Worm (Caenorhabditis elegans) whole organism, L4 larva: ENCODE data around the gene unc-27.

Experiments
- F26F4.8 ChIP-seq: fragments of 200-800 bp; sonication (Bioruptor generic); conservative IDR thresholded peaks from 2 replicates; pipeline ENCODE4 v1.3.6; 2022; ENCODE audit warnings: missing genetic modification characterization, missing compliant biosample characterization
- F37D6.2 ChIP-seq: sonication (generic microtip); optimal IDR thresholded peaks from 2 replicates; lab custom pipeline; 2016; ENCODE audit warnings: mild to moderate bottlenecking, missing genetic modification characterization, missing compliant biosample characterization
- F44E2.7 ChIP-seq: fragments of 200-800 bp; sonication (Bioruptor generic); IDR thresholded peaks from 2 replicates; pipeline ENCODE4 v2.1.2; 2022; ENCODE audit warnings: missing genetic modification characterization, missing compliant biosample characterization
- T26A8.4 ChIP-seq: fragments of 200-800 bp; sonication (Bioruptor generic); IDR thresholded peaks from 2 replicates; pipeline ENCODE4 v1.3.6; 2022; ENCODE audit warnings: missing genetic modification characterization, missing compliant biosample characterization
- Y105C5A.15 ChIP-seq: fragments of 200-800 bp; sonication (Bioruptor generic); IDR thresholded peaks from 2 replicates; pipeline ENCODE4 v1.3.6; 2022; ENCODE audit warnings: missing genetic modification characterization, missing compliant biosample characterization
- Y75B8A.6 ChIP-seq: fragments of 200-800 bp; sonication (Bioruptor generic); IDR thresholded peaks from 2 replicates; pipeline ENCODE4 v1.3.6; 2022; ENCODE audit warnings: missing genetic modification reagents, missing genetic modification characterization, missing compliant biosample characterization
- ZK337.2 ChIP-seq: fragments of 200-800 bp; sonication (Bioruptor generic); IDR thresholded peaks from 2 replicates; pipeline ENCODE4 v1.3.6; 2022; ENCODE audit warnings: missing genetic modification reagents, missing genetic modification characterization, missing compliant biosample characterization
- aly-2 ChIP-seq: sonication (generic microtip); optimal IDR thresholded peaks from 2 replicates; lab custom pipeline; 2018; ENCODE audit warnings: missing biosample characterization, missing genetic modification characterization
- ama-1 ChIP-seq: fragments of 150-350 bp; optimal IDR thresholded peaks from 2 replicates; lab custom pipeline; 2014; ENCODE audit warnings: inconsistent platforms, mixed read lengths
- attf-4 ChIP-seq: sonication (generic microtip); optimal IDR thresholded peaks from 3 replicates; lab custom pipeline; 2017; ENCODE audit warnings: missing biosample characterization, missing genetic modification characterization
- ceh-20 ChIP-seq: fragments of 200-800 bp; sonication (Bioruptor generic); IDR thresholded peaks from 2 replicates; pipeline ENCODE4 v1.3.6; 2022; ENCODE audit warnings: missing genetic modification reagents, missing genetic modification characterization, missing compliant biosample characterization
- ceh-62 ChIP-seq: sonication (generic microtip); optimal IDR thresholded peaks from 2 replicates; lab custom pipeline; 2017; ENCODE audit warnings: missing biosample characterization, missing genetic modification characterization
- ces-1 ChIP-seq: fragments of 150-350 bp; sonication (generic microtip); optimal IDR thresholded peaks from 4 replicates; lab custom pipeline; 2014; ENCODE audit warnings: missing biosample characterization, missing genetic modification reagents, missing genetic modification characterization
- ctbp-1 ChIP-seq: fragments of 200-800 bp; sonication (Bioruptor generic); IDR thresholded peaks from 2 replicates; pipeline ENCODE4 v1.3.6; 2022; ENCODE audit warnings: missing genetic modification reagents, missing genetic modification characterization, missing compliant biosample characterization
- dmd-6 ChIP-seq: fragments of 200-800 bp; sonication (Bioruptor generic); IDR thresholded peaks from 2 replicates; pipeline ENCODE4 v1.3.6; 2022; ENCODE audit warnings: missing genetic modification reagents, missing genetic modification characterization, missing compliant biosample characterization
- dmd-8 ChIP-seq: fragments of 200-800 bp; sonication (Bioruptor generic); IDR thresholded peaks from 2 replicates; pipeline ENCODE4 v1.3.6; 2022; ENCODE audit warnings: missing genetic modification characterization, missing compliant biosample characterization
- dmd-9 ChIP-seq: fragments of 200-800 bp; sonication (Bioruptor generic); IDR thresholded peaks from 2 replicates; pipeline ENCODE4 v1.3.6; 2022; ENCODE audit warnings: missing genetic modification reagents, missing genetic modification characterization, missing compliant biosample characterization
- duxl-1 ChIP-seq: sonication (generic microtip); optimal IDR thresholded peaks from 2 replicates; lab custom pipeline; 2016; ENCODE audit warnings: mild to moderate bottlenecking, missing genetic modification characterization, moderate library complexity, missing compliant biosample characterization; ENCODE audit not compliant: poor library complexity
- egl-43 ChIP-seq: fragments of 200-800 bp; sonication (Bioruptor generic); IDR thresholded peaks from 2 replicates; pipeline ENCODE4 v1.3.6; 2022; ENCODE audit warnings: missing genetic modification reagents, missing genetic modification characterization, missing compliant biosample characterization
- gei-8 ChIP-seq: fragments of 200-800 bp; sonication (Bioruptor generic); optimal IDR thresholded peaks from 2 replicates; lab custom pipeline; 2018; ENCODE audit warnings: mild to moderate bottlenecking, missing genetic modification characterization, missing compliant biosample characterization
- hlh-11 ChIP-seq: fragments of 200-800 bp; sonication (Bioruptor generic); optimal IDR thresholded peaks from 2 replicates; lab custom pipeline; 2018; ENCODE audit warnings: mild to moderate bottlenecking, missing genetic modification characterization, missing compliant biosample characterization
- hlh-30 ChIP-seq: sonication (generic microtip); optimal IDR thresholded peaks from 2 replicates; lab custom pipeline; 2017; ENCODE audit warnings: antibody characterized with exemption, mild to moderate bottlenecking, missing genetic modification characterization, missing compliant biosample characterization; ENCODE audit not compliant: insufficient read depth
- lin-13 ChIP-seq: fragments of 150-350 bp; optimal IDR thresholded peaks from 2 replicates; lab custom pipeline; 2014; ENCODE audit warnings: missing biosample characterization, missing genetic modification reagents, missing genetic modification characterization
- lin-15B ChIP-seq: fragments of 150-350 bp; sonication (generic microtip); optimal IDR thresholded peaks from 3 replicates; lab custom pipeline; 2014; ENCODE audit warnings: missing biosample characterization, missing genetic modification characterization
- lin-29 ChIP-seq: fragments of 200-800 bp; sonication (Bioruptor generic); IDR thresholded peaks from 2 replicates; pipeline ENCODE4 v1.3.6; 2022; ENCODE audit warnings: missing genetic modification reagents, missing genetic modification characterization, missing compliant biosample characterization
- lin-39 ChIP-seq: fragments of 150-350 bp; optimal IDR thresholded peaks from 2 replicates; lab custom pipeline; 2014; ENCODE audit warnings: missing biosample characterization, missing genetic modification reagents, missing genetic modification characterization
- lsy-2 ChIP-seq, 2 experiments: fragments of 150-350 bp in 1 of 2; sonication (generic microtip) in 1 of 2; optimal IDR thresholded peaks; 2 replicates each; lab custom pipeline; 2014 to 2017; ENCODE audit warnings: missing biosample characterization in 2 of 2, missing genetic modification characterization in 2 of 2
- mdl-1 ChIP-seq, 2 experiments: fragments of 150-350 bp in 1 of 2; sonication (generic microtip) in 1 of 2; optimal IDR thresholded peaks; 2 replicates each; lab custom pipeline; 2014 to 2017; ENCODE audit warnings: missing biosample characterization in 2 of 2, missing genetic modification characterization in 2 of 2
- mdt-29 ChIP-seq: fragments of 200-800 bp; sonication (Bioruptor generic); IDR thresholded peaks from 2 replicates; pipeline ENCODE4 v1.3.6; 2022; ENCODE audit warnings: missing genetic modification reagents, missing genetic modification characterization, missing compliant biosample characterization
- nhr-10 ChIP-seq: fragments of 150-350 bp; optimal IDR thresholded peaks from 2 replicates; lab custom pipeline; 2014; ENCODE audit warnings: missing biosample characterization, missing genetic modification characterization
- nhr-111 ChIP-seq: fragments of 200-800 bp; sonication (Bioruptor generic); optimal IDR thresholded peaks from 2 replicates; lab custom pipeline; 2018; ENCODE audit warnings: mild to moderate bottlenecking, missing genetic modification characterization, missing compliant biosample characterization
- nhr-41 ChIP-seq: fragments of 200-800 bp; sonication (Bioruptor generic); IDR thresholded peaks from 2 replicates; pipeline ENCODE4 v1.3.6; 2022; ENCODE audit warnings: missing genetic modification reagents, missing genetic modification characterization, missing compliant biosample characterization
- nhr-42 ChIP-seq: fragments of 200-800 bp; sonication (Bioruptor generic); IDR thresholded peaks from 2 replicates; pipeline ENCODE4 v1.3.6; 2022; ENCODE audit warnings: missing genetic modification characterization, missing compliant biosample characterization
- saeg-2 ChIP-seq: fragments of 200-800 bp; sonication (Bioruptor generic); IDR thresholded peaks from 2 replicates; pipeline ENCODE4 v1.3.6; 2022; ENCODE audit warnings: missing genetic modification reagents, missing genetic modification characterization, missing compliant biosample characterization
- sdz-12 ChIP-seq: fragments of 200-800 bp; sonication (Bioruptor generic); optimal IDR thresholded peaks from 2 replicates; lab custom pipeline; 2018; ENCODE audit warnings: mild to moderate bottlenecking, missing genetic modification characterization, missing compliant biosample characterization
- set-16 ChIP-seq: fragments of 200-800 bp; sonication (Bioruptor generic); IDR thresholded peaks from 2 replicates; pipeline ENCODE4 v1.3.6; 2022; ENCODE audit warnings: missing genetic modification reagents, missing genetic modification characterization, missing compliant biosample characterization
- snpc-1.2 ChIP-seq: fragments of 200-800 bp; sonication (Bioruptor generic); IDR thresholded peaks from 2 replicates; pipeline ENCODE4 v1.3.6; 2022; ENCODE audit warnings: missing genetic modification reagents, missing genetic modification characterization, missing compliant biosample characterization
- snpc-4 ChIP-seq: fragments of 150-350 bp; optimal IDR thresholded peaks from 2 replicates; lab custom pipeline; 2014; ENCODE audit warnings: missing biosample characterization, missing genetic modification characterization
- unc-130 ChIP-seq: sonication (generic microtip); optimal IDR thresholded peaks from 2 replicates; lab custom pipeline; 2016; ENCODE audit warnings: missing genetic modification reagents, missing genetic modification characterization, missing compliant biosample characterization
- unc-39 ChIP-seq: sonication (generic microtip); optimal IDR thresholded peaks from 2 replicates; lab custom pipeline; 2017; ENCODE audit warnings: missing biosample characterization, missing genetic modification characterization
- unc-62 ChIP-seq, 3 experiments: fragments of 150-350 bp in 1 of 3; sonication (generic microtip); optimal IDR thresholded peaks in 2 of 3; peaks in 1 of 3; 1 replicate in 1 of 3; 2 replicates in 2 of 3; lab custom pipeline; 2014 to 2017; ENCODE audit warnings: missing biosample characterization in 3 of 3, missing genetic modification characterization in 3 of 3, missing genetic modification reagents in 3 of 3, missing genotype in 1 of 3
- zag-1 ChIP-seq: fragments of 150-350 bp; optimal IDR thresholded peaks from 2 replicates; lab custom pipeline; 2014; ENCODE audit warnings: missing biosample characterization, missing genetic modification characterization
- zfp-3 ChIP-seq: fragments of 200-800 bp; sonication (Bioruptor generic); conservative IDR thresholded peaks from 2 replicates; pipeline ENCODE4 v1.3.6; 2022; ENCODE audit warnings: missing genetic modification reagents, missing genetic modification characterization, missing compliant biosample characterization
- ztf-11 ChIP-seq: fragments of 150-350 bp; optimal IDR thresholded peaks from 2 replicates; lab custom pipeline; 2014; ENCODE audit warnings: missing biosample characterization, missing genetic modification characterization

Gene unc-27

ce11 chrX:8806070-8806799 lies 17.0 kb downstream of the unc-27 start, which contains the start of gene R04E5.8 (continued):
- TF ChIP-seq mdt-29 (no peak), ctbp-1 (GFP tag; lab: Robert Waterston, UW) (peak; percentile 77), lsy-2 (tag; optimal IDR thresholded peaks at IDR 0.05; lab: Kevin White, UChicago) (peak in 1 of 2 experiments; percentile 38), dmd-6 (GFP tag; lab: Robert Waterston, UW) (0 out of 2 replicates have a peak, but pooled peaks have one; percentile 14), set-16 (GFP tag; lab: Robert Waterston, UW) (peak; percentile 93), F37D6.2 (tag; lab: Kevin White, UChicago) (peak; percentile 38)

ce11 chrX:8808740-8809139 lies 19.5 kb downstream of the unc-27 start:
- TF ChIP-seq F26F4.8, result no peak
- no peak for TF ChIP-seq ceh-62 (tag; lab: Kevin White, UChicago)
- no peak for TF ChIP-seq attf-4 (tag; lab: Kevin White, UChicago)
- TF ChIP-seq ceh-20, result 0 out of 2 replicates have a peak, but pooled peaks have one; percentile 16
- TF ChIP-seq aly-2 (tag; lab: Kevin White, UChicago), result no peak
- no peak for TF ChIP-seq ztf-11 (tag; lab: Kevin White, UChicago)
- TF ChIP-seq hlh-30 (tag; lab: Kevin White, UChicago), result no peak
- peak in 1 of 2 experiments; percentile 97 for TF ChIP-seq unc-62 (GFP tag; optimal IDR thresholded peaks at IDR 0.05 in 1 of 2; lab: Kevin White, UChicago)
- TF ChIP-seq unc-62 (tag; optimal IDR thresholded peaks at IDR 0.05; lab: Kevin White, UChicago), result no peak
- no peak for TF ChIP-seq Y75B8A.6 (GFP tag; lab: Robert Waterston, UW)
- no peak for TF ChIP-seq saeg-2

ce11 chrX:8810908-8811307 lies 21.7 kb downstream of the unc-27 start, which contains the start of gene R04E5.9:
Gene R04E5.9 (minus strand): TSS chrX:8811142.
- TF ChIP-seq attf-4 (tag; lab: Kevin White, UChicago), result no peak
- TF ChIP-seq gei-8 (GFP tag; lab: Kevin White, UChicago), result peak; percentile 31
- no peak for TF ChIP-seq dmd-9 (GFP tag; lab: Robert Waterston, UW)
- TF ChIP-seq lsy-2 (tag; optimal IDR thresholded peaks at IDR 0.05; lab: Kevin White, UChicago), result peak; percentile 70 to 84
- peak; percentile 78 for TF ChIP-seq T26A8.4 (GFP tag; lab: Robert Waterston, UW)
- peak; percentile 74 for TF ChIP-seq lin-13 (GFP tag; lab: Kevin White, UChicago)
- peak; percentile 84 for TF ChIP-seq F37D6.2 (tag; lab: Kevin White, UChicago)
- peak; percentile 70 for TF ChIP-seq set-16 (GFP tag; lab: Robert Waterston, UW)
- TF ChIP-seq ces-1 (GFP tag; lab: Kevin White, UChicago), result no peak
- TF ChIP-seq mdl-1 (tag; optimal IDR thresholded peaks at IDR 0.05; lab: Kevin White, UChicago), result peak; percentile 87 to 99
- TF ChIP-seq F44E2.7 (GFP tag; lab: Robert Waterston, UW), result no peak
- peak; percentile 95 for TF ChIP-seq dmd-6 (GFP tag; lab: Robert Waterston, UW)
- no peak for TF ChIP-seq mdt-29
- no peak for TF ChIP-seq snpc-1.2 (GFP tag; lab: Robert Waterston, UW)
- peak; percentile 50 for TF ChIP-seq ama-1 (lab: Kevin White, UChicago)
- TF ChIP-seq zag-1, result no peak
- no peak for TF ChIP-seq dmd-8 (GFP tag; lab: Robert Waterston, UW)
- TF ChIP-seq snpc-4 (tag; lab: Kevin White, UChicago), result no peak
- TF ChIP-seq unc-39 (tag; lab: Kevin White, UChicago), result no peak
- peak; percentile 21 for TF ChIP-seq nhr-10 (tag; lab: Kevin White, UChicago)
- TF ChIP-seq unc-130 (GFP tag; lab: Kevin White, UChicago), result no peak
- TF ChIP-seq duxl-1, result peak; percentile 46
- no peak for TF ChIP-seq sdz-12 (GFP tag; lab: Kevin White, UChicago)
- TF ChIP-seq lin-39, result no peak
- no peak for TF ChIP-seq ZK337.2 (GFP tag; lab: Robert Waterston, UW)
- no peak for TF ChIP-seq zfp-3 (GFP tag; lab: Robert Waterston, UW)
- no peak for TF ChIP-seq lin-15B (tag; lab: Kevin White, UChicago)
- no peak for TF ChIP-seq saeg-2
- TF ChIP-seq hlh-11 (tag; lab: Kevin White, UChicago), result peak; percentile 96
- TF ChIP-seq ceh-20, result peak; percentile 44; the same call in 1 of the 2 replicates
- no peak for TF ChIP-seq lin-29 (GFP tag; lab: Robert Waterston, UW)
- TF ChIP-seq nhr-42 (GFP tag; lab: Robert Waterston, UW), result peak; percentile 47; the same call in 1 of the 2 replicates
- no peak for TF ChIP-seq Y75B8A.6 (GFP tag; lab: Robert Waterston, UW)
- peak; percentile 85 for TF ChIP-seq egl-43 (GFP tag; lab: Robert Waterston, UW)
- TF ChIP-seq Y105C5A.15, result 0 out of 2 replicates have a peak, but pooled peaks have one; percentile 42
- no peak for TF ChIP-seq nhr-111 (GFP tag; lab: Kevin White, UChicago)
- TF ChIP-seq nhr-41 (GFP tag; lab: Robert Waterston, UW), result peak; percentile 66; the same call in 1 of the 2 replicates
